Fruit fly (Drosophila melanogaster): ENCODE measurements around the gene HSPBAP1.
A peak's percentile ranks its signal among the peaks of the same experiment; 100 is the strongest.

Gene HSPBAP1

dm6 chr3R:27661389-27661788 is 33.6 kb upstream of the HSPBAP1 start:
- TF ChIP-seq Mnt (GFP tag; optimal IDR thresholded peaks at IDR 0.05) = no peak
- TF ChIP-seq bab1 (GFP tag; optimal IDR thresholded peaks at IDR 0.05) = no peak
- TF ChIP-seq tj (GFP tag; optimal IDR thresholded peaks at IDR 0.05) = no peak
- TF ChIP-seq kay (GFP tag; ENCODE audit: borderline replicate concordance) = no peak

dm6 chr3R:27661971-27662489 is 33.0 kb upstream of the HSPBAP1 start, which contains the start of gene unc80:
Gene unc80 (plus strand): TSS chr3R:27662439.
- TF ChIP-seq cic (GFP tag; optimal IDR thresholded peaks at IDR 0.05) (no peak), CG7045 (GFP tag; optimal IDR thresholded peaks at IDR 0.05) (peak; percentile 41), CG5204 (GFP tag; optimal IDR thresholded peaks at IDR 0.05) (peak; percentile 57), CG7101 (tag; optimal IDR thresholded peaks at IDR 0.05) (no peak), ovo (GFP tag; optimal IDR thresholded peaks at IDR 0.05) (no peak), toe (GFP tag; optimal IDR thresholded peaks at IDR 0.05) (peak; percentile 40)

- TF ChIP-seq ovo (GFP tag; optimal IDR thresholded peaks at IDR 0.05) = no peak
- no peak for TF ChIP-seq cic (GFP tag; optimal IDR thresholded peaks at IDR 0.05)
- TF ChIP-seq Mnt (GFP tag; optimal IDR thresholded peaks at IDR 0.05) = peak; percentile 40
- TF ChIP-seq CG11617 (GFP tag; optimal IDR thresholded peaks at IDR 0.05) = no peak
These were observed 32.2 kb upstream of the HSPBAP1 start for dm6 chr3R:27662857-27663256.

dm6 chr3R:27677174-27677726 is 17.8 kb upstream of the HSPBAP1 start, which contains the start of gene Hsdl2:
Gene Hsdl2 (plus strand): TSS chr3R:27677522.
- TF ChIP-seq CG14711 (tag; optimal IDR thresholded peaks at IDR 0.05) (peak; percentile 46), toe (GFP tag; optimal IDR thresholded peaks at IDR 0.05) (peak; percentile 62), CG1620 (GFP tag; optimal IDR thresholded peaks at IDR 0.05) (peak; percentile 38), cic (GFP tag; optimal IDR thresholded peaks at IDR 0.05) (no peak), ovo (GFP tag; optimal IDR thresholded peaks at IDR 0.05) (peak; percentile 41), tj (GFP tag; optimal IDR thresholded peaks at IDR 0.05) (peak; percentile 43), Hr96 (GFP tag; optimal IDR thresholded peaks at IDR 0.05) (peak; percentile 57), bab1 (GFP tag; optimal IDR thresholded peaks at IDR 0.05) (peak; percentile 37), CG7045 (GFP tag; optimal IDR thresholded peaks at IDR 0.05) (peak; percentile 22), Clk (GFP tag; optimal IDR thresholded peaks at IDR 0.05) (peak; percentile 33), CG33017 (tag; optimal IDR thresholded peaks at IDR 0.05) (peak; percentile 30), pad (GFP tag; optimal IDR thresholded peaks at IDR 0.05) (peak; percentile 41), kay (GFP tag; ENCODE audit: borderline replicate concordance) (no peak), Crg-1 (GFP tag; optimal IDR thresholded peaks at IDR 0.05) (peak; percentile 72), Mnt (GFP tag; optimal IDR thresholded peaks at IDR 0.05) (peak; percentile 46), CG5204 (GFP tag; optimal IDR thresholded peaks at IDR 0.05) (peak; percentile 76), cnc (optimal IDR thresholded peaks at IDR 0.05) (no peak), CG7101 (tag; optimal IDR thresholded peaks at IDR 0.05) (no peak), CG11617 (GFP tag; optimal IDR thresholded peaks at IDR 0.05) (peak; percentile 76), CG12768 (GFP tag; optimal IDR thresholded peaks at IDR 0.05) (peak; percentile 92)

- TF ChIP-seq bab1 (GFP tag; optimal IDR thresholded peaks at IDR 0.05) = peak; percentile 43
- TF ChIP-seq CG12768 (GFP tag; optimal IDR thresholded peaks at IDR 0.05) = no peak
These were observed 16.0 kb upstream of the HSPBAP1 start, which contains the start of gene CG12883 for dm6 chr3R:27679019-27679418. Gene CG12883 (plus strand): TSS chr3R:27679291.

dm6 chr3R:27679667-27680066 is 15.4 kb upstream of the HSPBAP1 start:
- TF ChIP-seq toe (GFP tag; optimal IDR thresholded peaks at IDR 0.05) (no peak), Mnt (GFP tag; optimal IDR thresholded peaks at IDR 0.05) (no peak), CG1620 (GFP tag; optimal IDR thresholded peaks at IDR 0.05) (no peak), bab1 (GFP tag; optimal IDR thresholded peaks at IDR 0.05) (no peak), CG14711 (tag; optimal IDR thresholded peaks at IDR 0.05) (no peak), ovo (GFP tag; optimal IDR thresholded peaks at IDR 0.05) (no peak)

- TF ChIP-seq CG33017 (tag; optimal IDR thresholded peaks at IDR 0.05) (no peak), Hr96 (GFP tag; optimal IDR thresholded peaks at IDR 0.05) (no peak), ovo (GFP tag; optimal IDR thresholded peaks at IDR 0.05) (no peak), CG5204 (GFP tag; optimal IDR thresholded peaks at IDR 0.05) (no peak), Clk (GFP tag; optimal IDR thresholded peaks at IDR 0.05) (no peak), kay (GFP tag; ENCODE audit: borderline replicate concordance) (no peak), pad (GFP tag; optimal IDR thresholded peaks at IDR 0.05) (no peak), CG14711 (tag; optimal IDR thresholded peaks at IDR 0.05) (no peak), CG1620 (GFP tag; optimal IDR thresholded peaks at IDR 0.05) (no peak)
These were observed 13.2 kb upstream of the HSPBAP1 start, which contains the start of gene Sce for dm6 chr3R:27681799-27682198. Gene Sce (minus strand): TSS chr3R:27682029.

dm6 chr3R:27685074-27685473 is 10.0 kb upstream of the HSPBAP1 start:
- peak; percentile 28 for TF ChIP-seq kay (GFP tag; ENCODE audit: borderline replicate concordance)
- no peak for TF ChIP-seq tj (GFP tag; optimal IDR thresholded peaks at IDR 0.05)

Data from whole organism, adult.